Worm (Caenorhabditis elegans) whole organism, L3 larva: ENCODE data around the gene T26C5.4.

ENCODE experiments used
- ZK546.5 ChIP-seq: sonication (generic microtip); optimal IDR thresholded peaks from 2 replicates; lab custom pipeline; 2017; ENCODE audit warnings: missing biosample characterization, missing genetic modification characterization
- nhr-23 ChIP-seq: fragments of 150-350 bp; optimal IDR thresholded peaks from 2 replicates; lab custom pipeline; 2014; ENCODE audit warnings: missing biosample characterization, missing genetic modification reagents, missing genetic modification characterization
- nhr-28 ChIP-seq: fragments of 150-350 bp; optimal IDR thresholded peaks from 2 replicates; lab custom pipeline; 2014; ENCODE audit warnings: missing biosample characterization, missing genetic modification characterization

DNA sequence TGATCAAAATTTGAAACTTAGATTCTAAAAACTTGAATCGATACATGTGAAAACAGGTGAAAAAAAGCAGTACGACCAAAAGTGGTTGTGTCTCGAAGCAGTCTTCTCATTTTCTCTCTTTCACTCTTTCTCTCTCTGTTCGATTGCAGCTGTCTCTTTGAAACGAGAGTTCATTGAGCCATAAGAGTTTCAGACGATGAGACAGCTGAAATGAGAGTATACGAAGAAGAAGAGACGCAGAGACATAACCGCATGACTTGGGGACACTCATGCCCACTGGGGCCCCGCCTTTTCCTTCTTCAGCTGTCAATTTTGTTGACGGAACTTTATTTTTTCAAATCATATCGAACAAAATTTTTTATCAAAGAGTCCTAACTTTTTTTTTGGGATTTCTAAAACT lies 23.7 kb upstream of the T26C5.4 start:
- TF ChIP-seq nhr-28 (tag; lab: Kevin White, UChicago) (no peak), ZK546.5 (tag; lab: Kevin White, UChicago) (no peak), nhr-23 (tag; lab: Kevin White, UChicago) (peak; percentile 85)
